Worm (Caenorhabditis elegans) whole organism, midembryonic: ENCODE results near the gene nspb-5.

Experiments used
- T22C8.4 ChIP-seq: fragments of 200-800 bp; sonication (Bioruptor generic); IDR thresholded peaks from 2 replicates; pipeline ENCODE4 v1.3.6; 2022; ENCODE audit warnings: missing genetic modification characterization, missing compliant biosample characterization
- cog-1 ChIP-seq: sonication (generic microtip); optimal IDR thresholded peaks from 2 replicates; lab custom pipeline; 2016; ENCODE audit warnings: missing genetic modification characterization, missing compliant biosample characterization
- med-1 ChIP-seq: sonication (generic microtip); optimal IDR thresholded peaks from 2 replicates; lab custom pipeline; 2017; ENCODE audit warnings: missing genetic modification characterization, mild to moderate bottlenecking, missing compliant biosample characterization, antibody characterized with exemption, missing genetic modification reagents; ENCODE audit not compliant: insufficient read depth
- ref-1 ChIP-seq: fragments of 200-800 bp; sonication (Bioruptor generic); conservative IDR thresholded peaks from 2 replicates; pipeline ENCODE4 v1.3.6; 2022; ENCODE audit warnings: missing genetic modification reagents, missing genetic modification characterization, missing compliant biosample characterization
- ztf-23 ChIP-seq: fragments of 200-800 bp; sonication (Bioruptor generic); IDR thresholded peaks from 2 replicates; pipeline ENCODE4 v1.3.6; 2022; ENCODE audit warnings: missing genetic modification reagents, missing genetic modification characterization, missing compliant biosample characterization
- ztf-29 ChIP-seq: fragments of 200-800 bp; sonication (Bioruptor generic); IDR thresholded peaks from 2 replicates; pipeline ENCODE4 v1.3.6; 2022; ENCODE audit warnings: missing genetic modification reagents, missing genetic modification characterization, missing compliant biosample characterization

- TF ChIP-seq ref-1 (GFP tag; lab: Robert Waterston, UW) (no peak), ztf-23 (GFP tag; lab: Robert Waterston, UW) (no peak), ztf-29 (GFP tag; lab: Robert Waterston, UW) (no peak), med-1 (GFP tag; lab: Kevin White, UChicago) (no peak), T22C8.4 (GFP tag; lab: Robert Waterston, UW) (no peak), cog-1 (tag; lab: Kevin White, UChicago) (no peak)
These were observed 35.9 kb downstream of the nspb-5 start, which contains the start of gene metl-13 for ce11 chrIV:6634789-6635188.
